Fruit fly (Drosophila melanogaster) whole organism, embryonic: ENCODE data around the gene LManV.
A peak's percentile ranks its signal among the peaks of the same experiment; 100 is the strongest.

Experiments
- CG3281 ChIP-seq: fragments of 200-800 bp; sonication (Bioruptor generic); optimal IDR thresholded peaks from 3 replicates; lab custom pipeline; 2017; ENCODE audit warnings: missing biosample characterization, mild to moderate bottlenecking, missing genetic modification characterization
- CG4282 ChIP-seq: fragments of 200-800 bp; sonication (Bioruptor generic); optimal IDR thresholded peaks from 2 replicates; lab custom pipeline; 2016; ENCODE audit warnings: missing biosample characterization, missing genetic modification characterization
- CG7987 ChIP-seq: fragments of 200-800 bp; sonication (Bioruptor generic); optimal IDR thresholded peaks from 2 replicates; lab custom pipeline; 2018; ENCODE audit warnings: missing biosample characterization, mild to moderate bottlenecking, missing genetic modification characterization, moderate library complexity
- E2f2 ChIP-seq: fragments of 200-800 bp; sonication (Bioruptor generic); IDR thresholded peaks from 2 replicates; pipeline ENCODE4 v1.3.6; 2022; ENCODE audit warnings: missing biosample characterization, missing genetic modification characterization
- HmgD ChIP-seq: fragments of 200-800 bp; sonication (Bioruptor generic); optimal IDR thresholded peaks from 3 replicates; lab custom pipeline; 2016; ENCODE audit warnings: missing biosample characterization, missing genetic modification characterization
- az2 ChIP-seq: fragments of 200-800 bp; sonication (Bioruptor generic); optimal IDR thresholded peaks from 3 replicates; lab custom pipeline; 2016; ENCODE audit warnings: missing biosample characterization, missing genetic modification characterization
- ems ChIP-seq: fragments of 200-800 bp; sonication (Bioruptor generic); optimal IDR thresholded peaks from 3 replicates; lab custom pipeline; 2016; ENCODE audit warnings: missing biosample characterization, missing genetic modification characterization
- hth ChIP-seq: fragments of >200 bp; optimal IDR thresholded peaks from 2 replicates; lab custom pipeline; 2017; ENCODE audit warnings: inconsistent platforms
- pan ChIP-seq, 4 experiments: fragments of >200 bp in 3 of 4; fragments of 200-800 bp in 1 of 4; sonication (Bioruptor generic) in 1 of 4; optimal IDR thresholded peaks in 3 of 4; IDR thresholded peaks in 1 of 4; 2 replicates each; pipeline versions ENCODE4 v1.3.6 to Lab custom; 2017 to 2022; ENCODE audit warnings: missing biosample characterization in 2 of 4, missing genetic modification characterization in 2 of 4, mixed read lengths in 1 of 4
- psq ChIP-seq: fragments of 200-800 bp; sonication (Bioruptor generic); optimal IDR thresholded peaks from 2 replicates; lab custom pipeline; 2017; ENCODE audit warnings: missing biosample characterization, missing genetic modification characterization
- yki ChIP-seq: fragments of >200 bp; optimal IDR thresholded peaks from 3 replicates; lab custom pipeline; 2018

DNA sequence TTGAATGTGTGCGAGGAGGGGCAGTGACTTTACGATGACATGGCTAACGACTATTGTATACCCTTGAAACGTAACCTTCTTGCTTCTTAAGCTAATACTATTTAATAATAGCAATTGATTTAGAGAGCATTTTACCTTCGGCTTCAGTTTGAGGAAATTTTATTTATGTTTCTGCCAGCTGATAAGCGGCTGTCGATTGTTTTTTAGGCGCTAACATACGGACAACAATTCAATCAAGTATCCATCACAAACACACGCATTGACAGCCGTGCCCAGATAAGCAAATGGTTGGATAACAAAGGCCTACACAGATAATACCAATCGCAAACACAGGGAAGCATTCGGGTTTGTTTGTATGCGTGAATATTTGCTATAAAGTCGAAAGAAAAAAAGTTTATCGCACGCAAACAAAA lies 37.8 kb downstream of the LManV start:
- TF ChIP-seq psq (GFP tag; lab: Kevin White, UChicago) (no peak), CG7987 (GFP tag; lab: Kevin White, UChicago) (peak; percentile 41), CG3281 (GFP tag; lab: Kevin White, UChicago) (peak; percentile 48), az2 (GFP tag; lab: Kevin White, UChicago) (no peak), hth (lab: Kevin White, UChicago) (no peak), ems (GFP tag; lab: Kevin White, UChicago) (no peak), HmgD (GFP tag; lab: Kevin White, UChicago) (no peak), pan (optimal IDR thresholded peaks at IDR 0.05; lab: Kevin White, UChicago) (no peak), pan (GFP tag; optimal IDR thresholded peaks at IDR 0.05 in 1 of 2, IDR thresholded peaks at IDR 0.05 in 1 of 2) (peak in 1 of 2 experiments; percentile 63), E2f2 (GFP tag; lab: Robert Waterston, UW) (no peak), yki (no peak), CG4282 (GFP tag; lab: Kevin White, UChicago) (no peak)
